Fruit fly (Drosophila melanogaster) whole organism, embryonic: ENCODE measurements around the gene CG34281.

ENCODE experiments used
- CG10209 ChIP-seq: fragments of 200-800 bp; sonication (Bioruptor generic); optimal IDR thresholded peaks from 3 replicates; lab custom pipeline; 2017; ENCODE audit warnings: missing biosample characterization, mild to moderate bottlenecking, missing genetic modification characterization, missing genetic modification reagents
- CG11456 ChIP-seq: fragments of 200-800 bp; sonication (Bioruptor generic); IDR thresholded peaks from 3 replicates; pipeline ENCODE4 v1.3.6; 2022; ENCODE audit warnings: missing biosample characterization, missing genetic modification characterization
- CG14014 ChIP-seq: fragments of 200-800 bp; sonication (Bioruptor generic); IDR thresholded peaks from 2 replicates; pipeline ENCODE4 v1.3.6; 2022; ENCODE audit warnings: missing biosample characterization, missing genetic modification characterization
- CG14667 ChIP-seq: fragments of 200-800 bp; sonication (Bioruptor generic); IDR thresholded peaks from 2 replicates; pipeline ENCODE4 v1.3.6; 2022; ENCODE audit warnings: missing biosample characterization, missing genetic modification characterization
- CG15601 ChIP-seq: fragments of 200-800 bp; sonication (Bioruptor generic); optimal IDR thresholded peaks from 3 replicates; lab custom pipeline; 2019; ENCODE audit warnings: missing biosample characterization, mild to moderate bottlenecking, missing genetic modification characterization, moderate library complexity
- CG15696 ChIP-seq: fragments of 200-800 bp; sonication (Bioruptor generic); optimal IDR thresholded peaks from 2 replicates; lab custom pipeline; 2019; ENCODE audit warnings: missing biosample characterization, mild to moderate bottlenecking, missing genetic modification characterization, moderate library complexity
- CG16813 ChIP-seq: fragments of 200-800 bp; sonication (Bioruptor generic); IDR thresholded peaks from 3 replicates; pipeline ENCODE4 v1.3.6; 2022; ENCODE audit warnings: missing biosample characterization, missing genetic modification characterization; ENCODE audit not compliant: partially characterized antibody
- CG18619 ChIP-seq: fragments of 200-800 bp; sonication (Bioruptor generic); optimal IDR thresholded peaks from 3 replicates; lab custom pipeline; 2017; ENCODE audit warnings: missing biosample characterization, mild to moderate bottlenecking, missing genetic modification characterization
- CG2129 ChIP-seq: fragments of 200-800 bp; sonication (Bioruptor generic); IDR thresholded peaks from 2 replicates; pipeline ENCODE4 v1.3.6; 2022; ENCODE audit warnings: missing biosample characterization, missing genetic modification characterization; ENCODE audit not compliant: partially characterized antibody
- CG3407 ChIP-seq: fragments of 200-800 bp; sonication (Bioruptor generic); optimal IDR thresholded peaks from 2 replicates; lab custom pipeline; 2018; ENCODE audit warnings: missing biosample characterization, mild to moderate bottlenecking, missing genetic modification characterization
- CG4854 ChIP-seq: fragments of 200-800 bp; sonication (Bioruptor generic); optimal IDR thresholded peaks from 2 replicates; lab custom pipeline; 2016; ENCODE audit warnings: missing biosample characterization, missing genetic modification characterization, inconsistent platforms
- CG5953 ChIP-seq: fragments of 200-800 bp; sonication (Bioruptor generic); IDR thresholded peaks from 2 replicates; pipeline ENCODE4 v1.3.6; 2022; ENCODE audit warnings: missing biosample characterization, missing genetic modification characterization
- CG7556 ChIP-seq: fragments of 200-800 bp; sonication (Bioruptor generic); optimal IDR thresholded peaks from 2 replicates; lab custom pipeline; 2017; ENCODE audit warnings: missing biosample characterization, mild to moderate bottlenecking, missing genetic modification characterization
- CG7786 ChIP-seq: fragments of 200-800 bp; sonication (Bioruptor generic); optimal IDR thresholded peaks from 2 replicates; lab custom pipeline; 2016; ENCODE audit warnings: missing biosample characterization, missing genetic modification characterization
- CG8478 ChIP-seq: fragments of >200 bp; optimal IDR thresholded peaks from 2 replicates; lab custom pipeline; 2018
- CG8924 ChIP-seq: fragments of 200-800 bp; optimal IDR thresholded peaks from 3 replicates; lab custom pipeline; 2019; ENCODE audit warnings: missing biosample characterization, mild to moderate bottlenecking, missing genetic modification characterization, moderate library complexity
- CG9876 ChIP-seq: fragments of 200-800 bp; sonication (Bioruptor generic); optimal IDR thresholded peaks from 2 replicates; lab custom pipeline; 2016; ENCODE audit warnings: missing biosample characterization, missing genetic modification characterization
- D19B ChIP-seq: fragments of 200-800 bp; sonication (Bioruptor generic); optimal IDR thresholded peaks from 2 replicates; lab custom pipeline; 2017; ENCODE audit warnings: missing biosample characterization, mild to moderate bottlenecking, missing genetic modification characterization
- Eip74EF ChIP-seq, 2 experiments: fragments of 200-800 bp in 1 of 2; fragments of >200 bp in 1 of 2; sonication (Bioruptor generic) in 1 of 2; optimal IDR thresholded peaks; 2 replicates each; lab custom pipeline; 2017 to 2019; ENCODE audit warnings: missing biosample characterization in 2 of 2, missing genetic modification characterization in 2 of 2, mild to moderate bottlenecking in 1 of 2, moderate library complexity in 1 of 2
- Ets65A ChIP-seq: fragments of 200-800 bp; sonication (Bioruptor generic); peaks from one replicate; lab custom pipeline; 2016; ENCODE audit warnings: missing biosample characterization, missing genetic modification characterization
- HmgZ ChIP-seq: fragments of 200-800 bp; sonication (Bioruptor generic); optimal IDR thresholded peaks from 2 replicates; lab custom pipeline; 2018; ENCODE audit warnings: missing biosample characterization, mild to moderate bottlenecking, missing genetic modification characterization
- Hmr ChIP-seq: fragments of 200-800 bp; sonication (Bioruptor generic); optimal IDR thresholded peaks from 3 replicates; lab custom pipeline; 2017; ENCODE audit warnings: mild to moderate bottlenecking, missing biosample characterization, missing genetic modification reagents, missing genetic modification characterization
- Hr3 ChIP-seq: fragments of 200-800 bp; sonication (Bioruptor generic); optimal IDR thresholded peaks from 3 replicates; lab custom pipeline; 2016; ENCODE audit warnings: missing biosample characterization, missing genetic modification characterization
- MESR4 ChIP-seq: fragments of 200-800 bp; sonication (Bioruptor generic); optimal IDR thresholded peaks from 2 replicates; lab custom pipeline; 2018; ENCODE audit warnings: missing biosample characterization, mild to moderate bottlenecking, missing genetic modification characterization, moderate library complexity
- Max ChIP-seq: fragments of 200-800 bp; sonication (Bioruptor generic); optimal IDR thresholded peaks from 2 replicates; lab custom pipeline; 2016; ENCODE audit warnings: missing biosample characterization, mild to moderate bottlenecking, missing genetic modification characterization
- Med ChIP-seq: fragments of 200-800 bp; sonication (Bioruptor generic); peaks from one replicate; lab custom pipeline; 2016; ENCODE audit warnings: missing biosample characterization, missing genetic modification characterization, mild to moderate bottlenecking, inconsistent platforms, moderate library complexity
- Oaz ChIP-seq: fragments of 200-800 bp; sonication (Bioruptor generic); IDR thresholded peaks from 2 replicates; pipeline ENCODE4 v1.3.6; 2022; ENCODE audit warnings: missing biosample characterization, missing genetic modification characterization
- Ptx1 ChIP-seq: fragments of 200-800 bp; sonication (Bioruptor generic); IDR thresholded peaks from 2 replicates; pipeline ENCODE4 v1.3.6; 2022; ENCODE audit warnings: missing biosample characterization, missing genetic modification characterization
- Six4 ChIP-seq: fragments of 200-800 bp; sonication (Bioruptor generic); optimal IDR thresholded peaks from 2 replicates; lab custom pipeline; 2016; ENCODE audit warnings: missing biosample characterization, missing genetic modification characterization
- Spps ChIP-seq: fragments of 200-800 bp; sonication (Bioruptor generic); optimal IDR thresholded peaks from 2 replicates; lab custom pipeline; 2018; ENCODE audit warnings: missing biosample characterization, mild to moderate bottlenecking, missing genetic modification characterization
- Xbp1 ChIP-seq: fragments of 200-800 bp; sonication (Bioruptor generic); optimal IDR thresholded peaks from 3 replicates; lab custom pipeline; 2016; ENCODE audit warnings: missing biosample characterization, mild to moderate bottlenecking, missing genetic modification characterization
- ac ChIP-seq: fragments of 200-800 bp; sonication (Bioruptor generic); optimal IDR thresholded peaks from 3 replicates; lab custom pipeline; 2017; ENCODE audit warnings: missing biosample characterization, mild to moderate bottlenecking, missing genetic modification characterization
- ase ChIP-seq: fragments of 200-800 bp; sonication (Bioruptor generic); IDR thresholded peaks from 3 replicates; pipeline ENCODE4 v1.3.6; 2022; ENCODE audit warnings: missing biosample characterization, missing genetic modification characterization
- cas ChIP-seq: fragments of 200-800 bp; sonication (Bioruptor generic); IDR thresholded peaks from 2 replicates; pipeline ENCODE4 v1.3.6; 2022; ENCODE audit warnings: missing biosample characterization, missing genetic modification characterization
- cato ChIP-seq: fragments of 200-800 bp; sonication (Bioruptor generic); optimal IDR thresholded peaks from 2 replicates; lab custom pipeline; 2016; ENCODE audit warnings: missing biosample characterization, missing genetic modification characterization, borderline replicate concordance
- chn ChIP-seq: fragments of 200-800 bp; sonication (Bioruptor generic); optimal IDR thresholded peaks from 2 replicates; lab custom pipeline; 2016; ENCODE audit warnings: missing biosample characterization, missing genetic modification characterization
- grau ChIP-seq: fragments of 200-800 bp; optimal IDR thresholded peaks from 3 replicates; lab custom pipeline; 2019; ENCODE audit warnings: missing biosample characterization, mild to moderate bottlenecking, missing genetic modification characterization, moderate library complexity
- mirr ChIP-seq: fragments of 200-800 bp; sonication (Bioruptor generic); optimal IDR thresholded peaks from 3 replicates; lab custom pipeline; 2018; ENCODE audit warnings: missing biosample characterization, mild to moderate bottlenecking, missing genetic modification characterization
- nerfin-1 ChIP-seq: fragments of 200-800 bp; sonication (Bioruptor generic); optimal IDR thresholded peaks from 3 replicates; lab custom pipeline; 2019; ENCODE audit warnings: missing biosample characterization, mild to moderate bottlenecking, missing genetic modification characterization, moderate library complexity
- odd ChIP-seq: fragments of 200-800 bp; sonication (Bioruptor generic); optimal IDR thresholded peaks from 2 replicates; lab custom pipeline; 2017; ENCODE audit warnings: missing biosample characterization, mild to moderate bottlenecking, missing genetic modification characterization
- otp ChIP-seq: fragments of 200-800 bp; sonication (Bioruptor generic); IDR thresholded peaks from 3 replicates; pipeline ENCODE4, ENCODE4 v1.3.6; 2022; ENCODE audit warnings: missing biosample characterization, missing genetic modification characterization
- pan ChIP-seq, 4 experiments: fragments of >200 bp in 3 of 4; fragments of 200-800 bp in 1 of 4; sonication (Bioruptor generic) in 1 of 4; optimal IDR thresholded peaks in 3 of 4; IDR thresholded peaks in 1 of 4; 2 replicates each; pipeline versions ENCODE4 v1.3.6 to Lab custom; 2017 to 2022; ENCODE audit warnings: missing biosample characterization in 2 of 4, missing genetic modification characterization in 2 of 4, mixed read lengths in 1 of 4
- peb ChIP-seq: fragments of 200-800 bp; sonication (Bioruptor generic); IDR thresholded peaks from 2 replicates; pipeline ENCODE4 v1.3.6; 2022; ENCODE audit warnings: missing biosample characterization, missing genetic modification characterization
- prd ChIP-seq, 3 experiments: fragments of >200 bp in 2 of 3; fragments of 200-800 bp in 1 of 3; sonication (Bioruptor generic) in 1 of 3; optimal IDR thresholded peaks in 2 of 3; IDR thresholded peaks in 1 of 3; 2 replicates in 2 of 3; 3 replicates in 1 of 3; pipeline versions ENCODE4 v1.3.6 to Lab custom; 2017 to 2022; ENCODE audit warnings: missing biosample characterization in 1 of 3, missing genetic modification characterization in 1 of 3
- pzg ChIP-seq: fragments of 200-800 bp; sonication (Bioruptor generic); optimal IDR thresholded peaks from 3 replicates; lab custom pipeline; 2018; ENCODE audit warnings: missing biosample characterization, mild to moderate bottlenecking, missing genetic modification characterization, moderate library complexity
- sens ChIP-seq: fragments of 200-800 bp; sonication (Bioruptor generic); peaks from one replicate; lab custom pipeline; 2016; ENCODE audit warnings: missing biosample characterization, missing genetic modification characterization
- shn ChIP-seq: fragments of 200-800 bp; sonication (Bioruptor generic); optimal IDR thresholded peaks from 3 replicates; lab custom pipeline; 2016; ENCODE audit warnings: missing biosample characterization, missing genetic modification characterization
- tio ChIP-seq: fragments of 200-800 bp; sonication (Bioruptor generic); optimal IDR thresholded peaks from 2 replicates; lab custom pipeline; 2017; ENCODE audit warnings: missing biosample characterization, missing genetic modification characterization, inconsistent platforms
- toy ChIP-seq: fragments of 200-800 bp; sonication (Bioruptor generic); IDR thresholded peaks from 2 replicates; pipeline ENCODE4 v1.3.6; 2022; ENCODE audit warnings: missing biosample characterization, missing genetic modification characterization
- tup ChIP-seq: fragments of 200-800 bp; sonication (Bioruptor generic); optimal IDR thresholded peaks from 2 replicates; lab custom pipeline; 2016; ENCODE audit warnings: missing biosample characterization, mild to moderate bottlenecking, missing genetic modification characterization, moderate library complexity
- vvl ChIP-seq: fragments of 200-800 bp; sonication (Bioruptor generic); IDR thresholded peaks from 2 replicates; pipeline ENCODE4 v1.3.6; 2022; ENCODE audit warnings: missing biosample characterization, missing genetic modification characterization

CG34281 gene

dm6 chr3R:17616541-17616940, 3.9 kb downstream of the CG34281 start (continued):
- no peak for TF ChIP-seq Max (GFP tag; lab: Kevin White, UChicago)
- no peak for TF ChIP-seq cato (GFP tag; lab: Kevin White, UChicago)
- no peak for TF ChIP-seq Eip74EF (GFP tag; optimal IDR thresholded peaks at IDR 0.05; lab: Kevin White, UChicago)
- TF ChIP-seq otp (GFP tag; lab: Robert Waterston, UW): no peak
- no peak for TF ChIP-seq D19B (GFP tag; lab: Kevin White, UChicago)
- no peak for TF ChIP-seq HmgZ (tag; lab: Kevin White, UChicago)
- TF ChIP-seq CG2129 (GFP tag; lab: Robert Waterston, UW): no peak
- TF ChIP-seq CG8478 (lab: Kevin White, UChicago): peak; percentile 38
- TF ChIP-seq CG15601 (tag; lab: Kevin White, UChicago): no peak
- no peak for TF ChIP-seq CG8924 (tag; lab: Kevin White, UChicago)
- no peak for TF ChIP-seq CG18619
- no peak for TF ChIP-seq shn (GFP tag; lab: Kevin White, UChicago)
- no peak for TF ChIP-seq CG7556 (GFP tag; lab: Kevin White, UChicago)
- TF ChIP-seq CG11456 (GFP tag; lab: Robert Waterston, UW): no peak
- no peak for TF ChIP-seq CG14667 (GFP tag; lab: Robert Waterston, UW)
- TF ChIP-seq ac (GFP tag; lab: Kevin White, UChicago): no peak
- TF ChIP-seq CG10209 (GFP tag; lab: Kevin White, UChicago): no peak
- TF ChIP-seq grau (tag; lab: Kevin White, UChicago): no peak
- no peak for TF ChIP-seq peb
- TF ChIP-seq CG9876: no peak
- no peak for TF ChIP-seq pzg (GFP tag; lab: Kevin White, UChicago)
- TF ChIP-seq vvl (GFP tag; lab: Robert Waterston, UW): no peak
- no peak for TF ChIP-seq odd (GFP tag; lab: Kevin White, UChicago)
- TF ChIP-seq mirr: no peak
- TF ChIP-seq CG14014 (GFP tag; lab: Robert Waterston, UW): no peak
- TF ChIP-seq toy (GFP tag; lab: Robert Waterston, UW): no peak
- TF ChIP-seq Hmr: no peak
- no peak for TF ChIP-seq MESR4
- peak; percentile 91 for TF ChIP-seq Ets65A
- no peak for TF ChIP-seq CG4854 (GFP tag; lab: Kevin White, UChicago)
- TF ChIP-seq CG7786 (GFP tag; lab: Kevin White, UChicago): no peak
- TF ChIP-seq CG16813 (GFP tag; lab: Robert Waterston, UW): peak; percentile 62
- TF ChIP-seq prd (optimal IDR thresholded peaks at IDR 0.05; lab: Kevin White, UChicago): peak in 1 of 2 experiments; percentile 11
- TF ChIP-seq prd (GFP tag; IDR thresholded peaks at IDR 0.05; lab: Robert Waterston, UW): no peak
- TF ChIP-seq CG3407 (GFP tag; lab: Kevin White, UChicago): no peak
- TF ChIP-seq Spps: no peak
- no peak for TF ChIP-seq chn (GFP tag; lab: Kevin White, UChicago)
- no peak for TF ChIP-seq pan (optimal IDR thresholded peaks at IDR 0.05; lab: Kevin White, UChicago)
- TF ChIP-seq pan (GFP tag; optimal IDR thresholded peaks at IDR 0.05 in 1 of 2, IDR thresholded peaks at IDR 0.05 in 1 of 2): no peak
- TF ChIP-seq tup (GFP tag; lab: Kevin White, UChicago): no peak
- no peak for TF ChIP-seq Ptx1 (GFP tag; lab: Robert Waterston, UW)
- no peak for TF ChIP-seq ase
- no peak for TF ChIP-seq Oaz
- TF ChIP-seq Xbp1: no peak
- TF ChIP-seq CG15696 (tag; lab: Kevin White, UChicago): no peak
- no peak for TF ChIP-seq CG5953 (GFP tag; lab: Robert Waterston, UW)
- no peak for TF ChIP-seq tio
- TF ChIP-seq nerfin-1 (tag; lab: Kevin White, UChicago): no peak
- peak; percentile 20 for TF ChIP-seq sens (GFP tag; lab: Kevin White, UChicago)
- TF ChIP-seq Med: peak; percentile 54
- no peak for TF ChIP-seq Six4 (GFP tag; lab: Kevin White, UChicago)
- TF ChIP-seq Hr3 (GFP tag; lab: Kevin White, UChicago): no peak
- no peak for TF ChIP-seq cas (GFP tag; lab: Robert Waterston, UW)
